Worm (Caenorhabditis elegans) whole organism, L4 larva: ENCODE measurements around the gene npr-22.
A peak's percentile ranks its signal among the peaks of the same experiment; 100 is the strongest.

Source experiments
- F44E2.7 ChIP-seq: fragments of 200-800 bp; sonication (Bioruptor generic); IDR thresholded peaks from 2 replicates; pipeline ENCODE4 v2.1.2; 2022; ENCODE audit warnings: missing genetic modification characterization, missing compliant biosample characterization
- T20F7.1 ChIP-seq: fragments of 200-800 bp; sonication (Bioruptor generic); optimal IDR thresholded peaks from 2 replicates; lab custom pipeline; 2018; ENCODE audit warnings: mild to moderate bottlenecking, missing genetic modification characterization, missing compliant biosample characterization
- aha-1 ChIP-seq: fragments of 150-350 bp; peaks from one replicate; lab custom pipeline; 2014; ENCODE audit warnings: missing biosample characterization, missing genetic modification characterization
- arid-1 ChIP-seq: fragments of 200-800 bp; sonication (Bioruptor generic); conservative IDR thresholded peaks from 2 replicates; pipeline ENCODE4 v1.3.6; 2022; ENCODE audit warnings: missing genetic modification reagents, missing genetic modification characterization, missing compliant biosample characterization
- ceh-82 ChIP-seq: sonication (generic microtip); optimal IDR thresholded peaks from 2 replicates; lab custom pipeline; 2017; ENCODE audit warnings: missing biosample characterization, missing genetic modification characterization
- ces-1 ChIP-seq: fragments of 150-350 bp; sonication (generic microtip); optimal IDR thresholded peaks from 4 replicates; lab custom pipeline; 2014; ENCODE audit warnings: missing biosample characterization, missing genetic modification reagents, missing genetic modification characterization
- cey-2 ChIP-seq: sonication (generic microtip); optimal IDR thresholded peaks from 3 replicates; lab custom pipeline; 2017; ENCODE audit warnings: missing genetic modification characterization, mild to moderate bottlenecking, missing compliant biosample characterization, antibody characterized with exemption, borderline replicate concordance; ENCODE audit not compliant: insufficient read depth
- daf-16 ChIP-seq, 3 experiments: sonication (generic microtip); optimal IDR thresholded peaks; 2 replicates each; lab custom pipeline; 2016 to 2017; ENCODE audit warnings: missing genetic modification characterization in 3 of 3, missing genetic modification reagents in 3 of 3, mild to moderate bottlenecking in 2 of 3, missing compliant biosample characterization in 2 of 3, missing biosample characterization in 1 of 3, moderate library complexity in 1 of 3
- daf-19 ChIP-seq: fragments of 200-800 bp; sonication (Bioruptor generic); conservative IDR thresholded peaks from 2 replicates; pipeline ENCODE4 v1.3.6; 2022; ENCODE audit warnings: missing genetic modification characterization, missing compliant biosample characterization
- daf-8 ChIP-seq: fragments of 200-800 bp; sonication (Bioruptor generic); IDR thresholded peaks from 2 replicates; pipeline ENCODE4 v1.3.6; 2022; ENCODE audit warnings: missing genetic modification characterization, missing compliant biosample characterization
- dmd-8 ChIP-seq: fragments of 200-800 bp; sonication (Bioruptor generic); IDR thresholded peaks from 2 replicates; pipeline ENCODE4 v1.3.6; 2022; ENCODE audit warnings: missing genetic modification characterization, missing compliant biosample characterization
- dmd-9 ChIP-seq: fragments of 200-800 bp; sonication (Bioruptor generic); IDR thresholded peaks from 2 replicates; pipeline ENCODE4 v1.3.6; 2022; ENCODE audit warnings: missing genetic modification reagents, missing genetic modification characterization, missing compliant biosample characterization
- dpl-1 ChIP-seq: fragments of 150-350 bp; optimal IDR thresholded peaks from 2 replicates; lab custom pipeline; 2014; ENCODE audit warnings: missing biosample characterization, missing genetic modification reagents, missing genetic modification characterization
- dve-1 ChIP-seq: sonication (generic microtip); optimal IDR thresholded peaks from 2 replicates; lab custom pipeline; 2017; ENCODE audit warnings: antibody characterized with exemption, mild to moderate bottlenecking, missing genetic modification characterization, missing compliant biosample characterization; ENCODE audit not compliant: insufficient read depth
- fkh-10 ChIP-seq: fragments of 150-350 bp; optimal IDR thresholded peaks from 2 replicates; lab custom pipeline; 2014; ENCODE audit warnings: missing biosample characterization, missing genetic modification reagents, missing genetic modification characterization
- gei-8 ChIP-seq: fragments of 200-800 bp; sonication (Bioruptor generic); optimal IDR thresholded peaks from 2 replicates; lab custom pipeline; 2018; ENCODE audit warnings: mild to moderate bottlenecking, missing genetic modification characterization, missing compliant biosample characterization
- hlh-30 ChIP-seq: sonication (generic microtip); optimal IDR thresholded peaks from 2 replicates; lab custom pipeline; 2017; ENCODE audit warnings: antibody characterized with exemption, mild to moderate bottlenecking, missing genetic modification characterization, missing compliant biosample characterization; ENCODE audit not compliant: insufficient read depth
- hmg-1.1 ChIP-seq: fragments of 200-800 bp; sonication (Bioruptor generic); IDR thresholded peaks from 2 replicates; pipeline ENCODE4 v1.3.6; 2022; ENCODE audit warnings: missing genetic modification reagents, missing genetic modification characterization, missing compliant biosample characterization
- lin-13 ChIP-seq: fragments of 150-350 bp; optimal IDR thresholded peaks from 2 replicates; lab custom pipeline; 2014; ENCODE audit warnings: missing biosample characterization, missing genetic modification reagents, missing genetic modification characterization
- lin-38 ChIP-seq: fragments of 200-800 bp; sonication (Bioruptor generic); IDR thresholded peaks from 2 replicates; pipeline ENCODE4 v1.3.6; 2022; ENCODE audit warnings: missing genetic modification reagents, missing genetic modification characterization, missing compliant biosample characterization
- lin-39 ChIP-seq: fragments of 150-350 bp; optimal IDR thresholded peaks from 2 replicates; lab custom pipeline; 2014; ENCODE audit warnings: missing biosample characterization, missing genetic modification reagents, missing genetic modification characterization
- lir-3 ChIP-seq: sonication (generic microtip); optimal IDR thresholded peaks from 2 replicates; lab custom pipeline; 2016; ENCODE audit warnings: mild to moderate bottlenecking, missing genetic modification characterization, missing compliant biosample characterization
- lsy-2 ChIP-seq, 2 experiments: fragments of 150-350 bp in 1 of 2; sonication (generic microtip) in 1 of 2; optimal IDR thresholded peaks; 2 replicates each; lab custom pipeline; 2014 to 2017; ENCODE audit warnings: missing biosample characterization in 2 of 2, missing genetic modification characterization in 2 of 2
- madf-9 ChIP-seq: fragments of 200-800 bp; sonication (Bioruptor generic); conservative IDR thresholded peaks from 2 replicates; pipeline ENCODE4 v1.3.6; 2022; ENCODE audit warnings: missing genetic modification reagents, missing genetic modification characterization, missing compliant biosample characterization
- mep-1 ChIP-seq: fragments of 150-350 bp; sonication (generic microtip); optimal IDR thresholded peaks from 3 replicates; lab custom pipeline; 2014; ENCODE audit warnings: missing biosample characterization, missing genetic modification characterization
- nhr-10 ChIP-seq: fragments of 150-350 bp; optimal IDR thresholded peaks from 2 replicates; lab custom pipeline; 2014; ENCODE audit warnings: missing biosample characterization, missing genetic modification characterization
- nhr-11 ChIP-seq: fragments of 150-350 bp; optimal IDR thresholded peaks from 2 replicates; lab custom pipeline; 2014; ENCODE audit warnings: missing biosample characterization, missing genetic modification characterization
- nhr-48 ChIP-seq: sonication (generic microtip); optimal IDR thresholded peaks from 2 replicates; lab custom pipeline; 2016; ENCODE audit warnings: mild to moderate bottlenecking, missing genetic modification characterization, missing compliant biosample characterization
- nhr-6 ChIP-seq: fragments of 150-350 bp; optimal IDR thresholded peaks from 2 replicates; lab custom pipeline; 2014; ENCODE audit warnings: missing biosample characterization, missing genetic modification characterization
- nhr-76 ChIP-seq: fragments of 150-350 bp; optimal IDR thresholded peaks from 2 replicates; lab custom pipeline; 2014; ENCODE audit warnings: missing biosample characterization, missing genetic modification characterization
- pha-4 ChIP-seq, 2 experiments: fragments of 150-350 bp in 1 of 2; fragments of 200-800 bp in 1 of 2; sonication (Bioruptor generic) in 1 of 2; IDR thresholded peaks in 1 of 2; optimal IDR thresholded peaks in 1 of 2; 2 replicates each; pipeline versions ENCODE4 v1.3.6 to Lab custom; 2014 to 2022; ENCODE audit warnings: missing genetic modification characterization in 2 of 2, missing genetic modification reagents in 2 of 2, missing biosample characterization in 1 of 2, missing compliant biosample characterization in 1 of 2
- rbr-2 ChIP-seq: sonication (generic microtip); optimal IDR thresholded peaks from 2 replicates; lab custom pipeline; 2016; ENCODE audit warnings: missing genotype, missing genetic modification characterization, missing compliant biosample characterization
- spr-1 ChIP-seq: sonication (generic microtip); optimal IDR thresholded peaks from 2 replicates; lab custom pipeline; 2016; ENCODE audit warnings: mild to moderate bottlenecking, missing genetic modification characterization, missing compliant biosample characterization
- unc-130 ChIP-seq: sonication (generic microtip); optimal IDR thresholded peaks from 2 replicates; lab custom pipeline; 2016; ENCODE audit warnings: missing genetic modification reagents, missing genetic modification characterization, missing compliant biosample characterization
- zfp-3 ChIP-seq: fragments of 200-800 bp; sonication (Bioruptor generic); conservative IDR thresholded peaks from 2 replicates; pipeline ENCODE4 v1.3.6; 2022; ENCODE audit warnings: missing genetic modification reagents, missing genetic modification characterization, missing compliant biosample characterization
- zip-2 ChIP-seq: fragments of 150-350 bp; optimal IDR thresholded peaks from 2 replicates; lab custom pipeline; 2014; ENCODE audit warnings: missing biosample characterization, missing genetic modification characterization

npr-22 gene

ce11 chrIV:8511056-8511455 lies 48.2 kb upstream of the npr-22 start, which contains the start of gene mes-6:
Gene mes-6 (plus strand): TSS chrIV:8511284.
- TF ChIP-seq nhr-10 = no peak
- TF ChIP-seq zip-2 (tag; lab: Kevin White, UChicago) = no peak
- TF ChIP-seq daf-19 (GFP tag; lab: Robert Waterston, UW) = no peak
- no peak for TF ChIP-seq nhr-6 (tag; lab: Kevin White, UChicago)
- 0 out of 2 replicates have a peak, but pooled peaks have one; percentile 12 for TF ChIP-seq hmg-1.1 (GFP tag; lab: Robert Waterston, UW)
- TF ChIP-seq hlh-30 (tag; lab: Kevin White, UChicago) = peak; percentile 57
- TF ChIP-seq unc-130 = peak; percentile 39
- TF ChIP-seq daf-16 (GFP tag; optimal IDR thresholded peaks at IDR 0.05; lab: Kevin White, UChicago) = no peak
- peak; percentile 29 for TF ChIP-seq daf-16 (tag; optimal IDR thresholded peaks at IDR 0.05; lab: Kevin White, UChicago)
- no peak for TF ChIP-seq nhr-11 (tag; lab: Kevin White, UChicago)
- peak; percentile 24 for TF ChIP-seq dve-1
- TF ChIP-seq mep-1 (tag; lab: Kevin White, UChicago) = peak; percentile 46
- no peak for TF ChIP-seq ceh-82 (tag; lab: Kevin White, UChicago)
- peak; percentile 44 for TF ChIP-seq lin-38 (GFP tag; lab: Robert Waterston, UW)
- TF ChIP-seq dpl-1 (GFP tag; lab: Kevin White, UChicago) = peak; percentile 84
- peak; percentile 58 for TF ChIP-seq ces-1 (GFP tag; lab: Kevin White, UChicago)
- peak; percentile 20 for TF ChIP-seq fkh-10 (GFP tag; lab: Kevin White, UChicago)
- TF ChIP-seq aha-1 = peak; percentile 20
- peak in 1 of 2 experiments; percentile 78 for TF ChIP-seq lsy-2 (tag; optimal IDR thresholded peaks at IDR 0.05; lab: Kevin White, UChicago)
- TF ChIP-seq T20F7.1 (GFP tag; lab: Kevin White, UChicago) = no peak

- TF ChIP-seq F44E2.7 (GFP tag; lab: Robert Waterston, UW) = no peak
- TF ChIP-seq madf-9 (GFP tag; lab: Robert Waterston, UW) = no peak
Observed at ce11 chrIV:8512679-8513078, 46.6 kb upstream of the npr-22 start, which contains the start of gene C09G4.4. Gene C09G4.4 (plus strand): TSS chrIV:8512979.

- TF ChIP-seq lir-3 (tag; lab: Kevin White, UChicago) (no peak), rbr-2 (no peak), nhr-48 (tag; lab: Kevin White, UChicago) (no peak), gei-8 (GFP tag; lab: Kevin White, UChicago) (no peak), F44E2.7 (GFP tag; lab: Robert Waterston, UW) (no peak), lin-13 (GFP tag; lab: Kevin White, UChicago) (no peak), spr-1 (tag; lab: Kevin White, UChicago) (no peak), cey-2 (tag; lab: Kevin White, UChicago) (no peak), daf-19 (GFP tag; lab: Robert Waterston, UW) (no peak), lin-38 (GFP tag; lab: Robert Waterston, UW) (no peak), zfp-3 (GFP tag; lab: Robert Waterston, UW) (no peak), daf-8 (GFP tag; lab: Robert Waterston, UW) (no peak), lin-39 (tag; lab: Kevin White, UChicago) (no peak), arid-1 (GFP tag; lab: Robert Waterston, UW) (no peak), dmd-9 (GFP tag; lab: Robert Waterston, UW) (no peak), dmd-8 (no peak), pha-4 (GFP tag; IDR thresholded peaks at IDR 0.05; lab: Robert Waterston, UW) (no peak), pha-4 (tag; optimal IDR thresholded peaks at IDR 0.05; lab: Kevin White, UChicago) (no peak), nhr-76 (tag; lab: Kevin White, UChicago) (no peak)
Observed at ce11 chrIV:8513619-8514018, 45.6 kb upstream of the npr-22 start, which contains the start of gene cks-1. Gene cks-1 (plus strand): TSS chrIV:8513919.
